Worm (Caenorhabditis elegans): ENCODE measurements around the gene F44E5.5.

DNA sequence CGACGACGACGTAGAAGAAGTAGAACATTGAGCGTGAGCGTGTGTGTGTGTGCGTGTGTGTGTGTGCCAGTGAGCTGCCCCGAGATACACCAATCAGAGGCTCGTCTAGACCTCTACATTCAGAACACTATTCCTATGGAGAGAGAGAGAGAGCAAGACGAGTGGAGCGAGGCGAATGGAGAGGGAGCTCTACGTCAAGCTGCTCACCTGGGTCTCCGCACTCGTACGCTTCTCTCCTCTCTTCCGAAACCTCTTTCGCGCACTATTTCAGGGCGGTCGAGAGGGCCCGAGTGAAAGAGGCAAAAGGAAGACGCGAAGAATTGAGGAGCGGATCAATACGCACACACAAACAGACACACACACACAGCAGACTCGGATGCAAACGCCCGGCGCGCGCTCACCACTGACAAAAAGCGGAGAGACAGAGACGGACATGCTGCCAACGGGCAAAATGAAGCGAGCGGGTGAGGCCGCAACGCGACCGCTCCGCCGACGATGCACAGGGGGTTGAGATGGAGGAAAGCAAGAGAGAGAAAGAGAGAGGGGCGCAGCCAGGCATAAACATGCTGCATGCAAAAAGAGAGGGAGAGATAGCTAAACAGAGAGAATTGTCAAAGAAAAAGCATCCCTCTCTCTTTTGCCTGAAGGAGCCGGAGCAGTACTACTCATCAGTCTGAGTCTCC is 9.8 kb upstream of the F44E5.5 start:
- TF ChIP-seq ZK546.5 (tag; optimal IDR thresholded peaks at IDR 0.05) (no peak), unc-39 (tag; optimal IDR thresholded peaks at IDR 0.05) (no peak), nhr-11 (tag; optimal IDR thresholded peaks at IDR 0.05) (peak; percentile 66), nhr-76 (tag; optimal IDR thresholded peaks at IDR 0.05) (no peak), nhr-25 (tag; optimal IDR thresholded peaks at IDR 0.05) (peak; percentile 49), lin-15B (tag; optimal IDR thresholded peaks at IDR 0.05) (peak; percentile 20), nhr-77 (tag; optimal IDR thresholded peaks at IDR 0.05) (no peak), nfya-1 (tag; optimal IDR thresholded peaks at IDR 0.05; ENCODE audit: insufficient read depth) (peak; percentile 98), sea-2 (GFP tag; optimal IDR thresholded peaks at IDR 0.05) (peak; percentile 68), mdl-1 (tag; optimal IDR thresholded peaks at IDR 0.05) (peak; percentile 48), unc-62 (GFP tag; optimal IDR thresholded peaks at IDR 0.05) (peak; percentile 6), nhr-23 (tag; optimal IDR thresholded peaks at IDR 0.05) (peak; percentile 61), R02D3.7 (tag; optimal IDR thresholded peaks at IDR 0.05) (peak; percentile 51)

All from whole organism, L3 larva.